Fruit fly (Drosophila melanogaster) whole organism, embryonic: ENCODE measurements around the gene CG31921.
A peak's percentile ranks its signal among the peaks of the same experiment; 100 is the strongest.

ENCODE experiments used
- Abd-B ChIP-seq: fragments of 200-800 bp; sonication (Bioruptor generic); optimal IDR thresholded peaks from 2 replicates; lab custom pipeline; 2018; ENCODE audit warnings: missing biosample characterization, mild to moderate bottlenecking, missing genetic modification characterization, moderate library complexity
- Atf3 ChIP-seq: fragments of 200-800 bp; sonication (Bioruptor generic); optimal IDR thresholded peaks from 3 replicates; lab custom pipeline; 2016; ENCODE audit warnings: missing biosample characterization, missing genetic modification characterization
- Atf6 ChIP-seq: fragments of 200-800 bp; sonication (Bioruptor generic); IDR thresholded peaks from 2 replicates; pipeline ENCODE4 v1.3.6; 2022; ENCODE audit warnings: missing biosample characterization, missing genetic modification characterization
- Blimp-1 ChIP-seq: fragments of 200-800 bp; sonication (Bioruptor generic); optimal IDR thresholded peaks from 3 replicates; lab custom pipeline; 2018; ENCODE audit warnings: missing biosample characterization, missing genetic modification characterization, mild to moderate bottlenecking, moderate library complexity, missing genetic modification reagents
- CG10654 ChIP-seq: fragments of 200-800 bp; sonication (Bioruptor generic); optimal IDR thresholded peaks from 2 replicates; lab custom pipeline; 2016; ENCODE audit warnings: missing biosample characterization, missing genetic modification characterization
- CG12942 ChIP-seq: fragments of 200-800 bp; sonication (Bioruptor generic); optimal IDR thresholded peaks from 3 replicates; lab custom pipeline; 2016; ENCODE audit warnings: missing biosample characterization, missing genetic modification characterization
- CG14441 ChIP-seq: fragments of 200-800 bp; sonication (Bioruptor generic); IDR thresholded peaks from 2 replicates; pipeline ENCODE4 v1.3.6; 2022; ENCODE audit warnings: missing biosample characterization, missing genetic modification characterization
- CG17359 ChIP-seq: fragments of 200-800 bp; sonication (Bioruptor generic); optimal IDR thresholded peaks from 3 replicates; lab custom pipeline; 2018; ENCODE audit warnings: missing biosample characterization, mild to moderate bottlenecking, missing genetic modification characterization, moderate library complexity
- CG17612 ChIP-seq: fragments of 200-800 bp; sonication (Bioruptor generic); IDR thresholded peaks from 2 replicates; pipeline ENCODE4 v1.3.6; 2022; ENCODE audit warnings: missing biosample characterization, missing genetic modification characterization
- CG18011 ChIP-seq: fragments of 200-800 bp; sonication (Bioruptor generic); optimal IDR thresholded peaks from 2 replicates; lab custom pipeline; 2017; ENCODE audit warnings: missing biosample characterization, missing genetic modification characterization, mild to moderate bottlenecking, moderate library complexity, missing genotype
- CG1832 ChIP-seq: fragments of 200-800 bp; sonication (Bioruptor generic); optimal IDR thresholded peaks from 2 replicates; lab custom pipeline; 2017; ENCODE audit warnings: missing biosample characterization, mild to moderate bottlenecking, missing genetic modification characterization, inconsistent platforms
- CG2129 ChIP-seq: fragments of 200-800 bp; sonication (Bioruptor generic); IDR thresholded peaks from 2 replicates; pipeline ENCODE4 v1.3.6; 2022; ENCODE audit warnings: missing biosample characterization, missing genetic modification characterization; ENCODE audit not compliant: partially characterized antibody
- CG2199 ChIP-seq: fragments of 200-800 bp; sonication (Bioruptor generic); IDR thresholded peaks from 3 replicates; pipeline ENCODE4 v1.3.6; 2022; ENCODE audit warnings: missing biosample characterization, missing genetic modification characterization
- CG2889 ChIP-seq: fragments of 200-800 bp; sonication (Bioruptor generic); IDR thresholded peaks from 3 replicates; pipeline ENCODE4 v1.3.6; 2022; ENCODE audit warnings: missing biosample characterization, missing genetic modification characterization
- CG3163 ChIP-seq: fragments of 200-800 bp; sonication (Bioruptor generic); optimal IDR thresholded peaks from 3 replicates; lab custom pipeline; 2016; ENCODE audit warnings: missing biosample characterization, missing genetic modification characterization
- CG34376 ChIP-seq: fragments of 200-800 bp; sonication (Bioruptor generic); optimal IDR thresholded peaks from 2 replicates; lab custom pipeline; 2018; ENCODE audit warnings: missing biosample characterization, mild to moderate bottlenecking, missing genetic modification characterization
- CG4820 ChIP-seq: fragments of 200-800 bp; sonication (Bioruptor generic); optimal IDR thresholded peaks from 3 replicates; lab custom pipeline; 2016; ENCODE audit warnings: missing biosample characterization, missing genetic modification characterization
- CG6689 ChIP-seq: fragments of 200-800 bp; sonication (Bioruptor generic); IDR thresholded peaks from 2 replicates; pipeline ENCODE4 v1.3.6; 2022; ENCODE audit warnings: missing biosample characterization, missing genetic modification characterization
- CG6765 ChIP-seq: fragments of 200-800 bp; sonication (Bioruptor generic); optimal IDR thresholded peaks from 3 replicates; lab custom pipeline; 2017; ENCODE audit warnings: missing biosample characterization, mild to moderate bottlenecking, missing genetic modification characterization
- CG6813 ChIP-seq: fragments of 200-800 bp; sonication (Bioruptor generic); optimal IDR thresholded peaks from 2 replicates; lab custom pipeline; 2017; ENCODE audit warnings: missing biosample characterization, missing genetic modification characterization, mild to moderate bottlenecking, moderate library complexity, missing genetic modification reagents
- CG8290 ChIP-seq, 3 experiments: fragments of 200-800 bp; sonication (Bioruptor generic); optimal IDR thresholded peaks; 2 replicates each; lab custom pipeline; 2016 to 2019; ENCODE audit warnings: missing biosample characterization in 3 of 3, missing genetic modification characterization in 3 of 3, mild to moderate bottlenecking in 2 of 3, moderate library complexity in 1 of 3
- CG9727 ChIP-seq: fragments of 200-800 bp; sonication (Bioruptor generic); optimal IDR thresholded peaks from 3 replicates; lab custom pipeline; 2017; ENCODE audit warnings: missing biosample characterization, mild to moderate bottlenecking, missing genetic modification characterization
- CG9876 ChIP-seq: fragments of 200-800 bp; sonication (Bioruptor generic); optimal IDR thresholded peaks from 2 replicates; lab custom pipeline; 2016; ENCODE audit warnings: missing biosample characterization, missing genetic modification characterization
- Hand ChIP-seq: fragments of 200-800 bp; sonication (Bioruptor generic); optimal IDR thresholded peaks from 2 replicates; lab custom pipeline; 2017; ENCODE audit warnings: mild to moderate bottlenecking, missing biosample characterization, missing genetic modification reagents, missing genetic modification characterization
- Hmx ChIP-seq: fragments of 200-800 bp; sonication (Bioruptor generic); optimal IDR thresholded peaks from 2 replicates; lab custom pipeline; 2016; ENCODE audit warnings: missing biosample characterization, missing genetic modification characterization
- Mad ChIP-seq: fragments of 200-800 bp; sonication (Bioruptor generic); optimal IDR thresholded peaks from 2 replicates; lab custom pipeline; 2016; ENCODE audit warnings: missing biosample characterization, missing genetic modification characterization
- Mes4 ChIP-seq: fragments of 200-800 bp; sonication (Bioruptor generic); optimal IDR thresholded peaks from 2 replicates; lab custom pipeline; 2016; ENCODE audit warnings: missing biosample characterization, missing genetic modification characterization
- Myb ChIP-seq: fragments of 200-800 bp; sonication (Bioruptor generic); optimal IDR thresholded peaks from 2 replicates; lab custom pipeline; 2016; ENCODE audit warnings: missing biosample characterization, missing genetic modification characterization
- NC2β ChIP-seq: fragments of 200-800 bp; sonication (Bioruptor generic); optimal IDR thresholded peaks from 2 replicates; lab custom pipeline; 2016; ENCODE audit warnings: missing biosample characterization, missing genetic modification characterization
- NFAT ChIP-seq: fragments of 200-800 bp; sonication (Bioruptor generic); IDR thresholded peaks from 2 replicates; pipeline ENCODE4 v1.3.6; 2022; ENCODE audit warnings: missing biosample characterization, missing genetic modification characterization
- Nf-YA ChIP-seq: fragments of 200-800 bp; sonication (Bioruptor generic); IDR thresholded peaks from 2 replicates; pipeline ENCODE4 v1.3.6; 2022; ENCODE audit warnings: missing biosample characterization, missing genetic modification characterization
- Nf-YC ChIP-seq: fragments of 200-800 bp; optimal IDR thresholded peaks from 3 replicates; lab custom pipeline; 2019; ENCODE audit warnings: missing biosample characterization, mild to moderate bottlenecking, missing genetic modification characterization, moderate library complexity
- Opbp ChIP-seq: fragments of 200-800 bp; sonication (Bioruptor generic); IDR thresholded peaks from 3 replicates; pipeline ENCODE4 v1.3.6; 2022; ENCODE audit warnings: missing biosample characterization, missing genetic modification characterization; ENCODE audit not compliant: partially characterized antibody
- Ptx1 ChIP-seq: fragments of 200-800 bp; sonication (Bioruptor generic); IDR thresholded peaks from 2 replicates; pipeline ENCODE4 v1.3.6; 2022; ENCODE audit warnings: missing biosample characterization, missing genetic modification characterization
- Six4 ChIP-seq: fragments of 200-800 bp; sonication (Bioruptor generic); optimal IDR thresholded peaks from 2 replicates; lab custom pipeline; 2016; ENCODE audit warnings: missing biosample characterization, missing genetic modification characterization
- Vsx1 ChIP-seq: fragments of 200-800 bp; sonication (Bioruptor generic); optimal IDR thresholded peaks from 2 replicates; lab custom pipeline; 2017; ENCODE audit warnings: missing biosample characterization, mild to moderate bottlenecking, missing genetic modification characterization, missing genetic modification reagents
- ase ChIP-seq: fragments of 200-800 bp; sonication (Bioruptor generic); IDR thresholded peaks from 3 replicates; pipeline ENCODE4 v1.3.6; 2022; ENCODE audit warnings: missing biosample characterization, missing genetic modification characterization
- bab2 ChIP-seq: fragments of 200-800 bp; sonication (Bioruptor generic); optimal IDR thresholded peaks from 2 replicates; lab custom pipeline; 2016; ENCODE audit warnings: missing biosample characterization, missing genetic modification characterization
- chm ChIP-seq: fragments of 200-800 bp; sonication (Bioruptor generic); IDR thresholded peaks from 2 replicates; pipeline ENCODE4 v1.3.6; 2022; ENCODE audit warnings: missing biosample characterization, missing genetic modification characterization
- chn ChIP-seq: fragments of 200-800 bp; sonication (Bioruptor generic); optimal IDR thresholded peaks from 2 replicates; lab custom pipeline; 2016; ENCODE audit warnings: missing biosample characterization, missing genetic modification characterization
- cwo ChIP-seq: fragments of 200-800 bp; sonication (Bioruptor generic); optimal IDR thresholded peaks from 3 replicates; lab custom pipeline; 2017; ENCODE audit warnings: missing biosample characterization, missing genetic modification characterization, mild to moderate bottlenecking, moderate library complexity, missing genetic modification reagents
- pnt ChIP-seq: fragments of 200-800 bp; sonication (Bioruptor generic); optimal IDR thresholded peaks from 3 replicates; lab custom pipeline; 2016; ENCODE audit warnings: missing biosample characterization, missing genetic modification characterization
- rib ChIP-seq: fragments of 200-800 bp; sonication (Bioruptor generic); IDR thresholded peaks from 2 replicates; pipeline ENCODE4 v1.3.6; 2022; ENCODE audit warnings: missing biosample characterization, missing genetic modification characterization
- slbo ChIP-seq: fragments of 200-800 bp; sonication (Bioruptor generic); IDR thresholded peaks from 2 replicates; pipeline ENCODE4 v1.3.6; 2022; ENCODE audit warnings: missing biosample characterization, missing genetic modification characterization
- so ChIP-seq: fragments of 200-800 bp; sonication (Bioruptor generic); IDR thresholded peaks from 3 replicates; pipeline ENCODE4 v1.3.6; 2022; ENCODE audit warnings: missing biosample characterization, missing genetic modification characterization
- stc ChIP-seq: fragments of 200-800 bp; sonication (Bioruptor generic); IDR thresholded peaks from 2 replicates; pipeline ENCODE4 v1.3.6; 2022; ENCODE audit warnings: missing biosample characterization, missing genetic modification characterization
- trem ChIP-seq: fragments of 200-800 bp; optimal IDR thresholded peaks from 3 replicates; lab custom pipeline; 2019; ENCODE audit warnings: missing biosample characterization, mild to moderate bottlenecking, missing genetic modification characterization, moderate library complexity
- tup ChIP-seq: fragments of 200-800 bp; sonication (Bioruptor generic); optimal IDR thresholded peaks from 2 replicates; lab custom pipeline; 2016; ENCODE audit warnings: missing biosample characterization, mild to moderate bottlenecking, missing genetic modification characterization, moderate library complexity
- wor ChIP-seq: fragments of 200-800 bp; sonication (Bioruptor generic); IDR thresholded peaks from 2 replicates; pipeline ENCODE4 v1.3.6; 2022; ENCODE audit warnings: missing biosample characterization, missing genetic modification characterization

Gene CG31921

dm6 chr2L:297480-298284 is 34.5 kb downstream of the CG31921 start, which contains the start of gene Pi3K21B (continued):
- peak; percentile 87 for TF ChIP-seq CG9727 (GFP tag; lab: Kevin White, UChicago)
- TF ChIP-seq CG8290 (GFP tag; optimal IDR thresholded peaks at IDR 0.05; lab: Kevin White, UChicago), result peak; percentile 86
- peak in 1 of 2 experiments; percentile 96 for TF ChIP-seq CG8290 (tag; optimal IDR thresholded peaks at IDR 0.05; lab: Kevin White, UChicago)
- TF ChIP-seq Myb (GFP tag; lab: Kevin White, UChicago), result peak; percentile 75
- TF ChIP-seq CG9876 (GFP tag; lab: Kevin White, UChicago), result peak; percentile 93
- TF ChIP-seq Six4 (GFP tag; lab: Kevin White, UChicago), result peak; percentile 84
- TF ChIP-seq wor, result peak; percentile 75
- peak; percentile 90 for TF ChIP-seq tup (GFP tag; lab: Kevin White, UChicago)
- TF ChIP-seq Nf-YC, result peak; percentile 86
- peak; percentile 96 for TF ChIP-seq bab2 (GFP tag; lab: Kevin White, UChicago)
- TF ChIP-seq Opbp (GFP tag; lab: Robert Waterston, UW), result peak; percentile 54; the same call in 1 of the 3 replicates
- TF ChIP-seq slbo (GFP tag; lab: Robert Waterston, UW), result peak; percentile 96
- TF ChIP-seq CG6765, result peak; percentile 72
- peak; percentile 53 for TF ChIP-seq CG6813
- TF ChIP-seq trem (tag; lab: Kevin White, UChicago), result peak; percentile 94
- peak; percentile 87 for TF ChIP-seq Ptx1 (GFP tag; lab: Robert Waterston, UW)
- peak; percentile 82 for TF ChIP-seq Atf6 (GFP tag; lab: Robert Waterston, UW)
- peak; percentile 83 for TF ChIP-seq CG6689 (GFP tag; lab: Robert Waterston, UW)
- TF ChIP-seq pnt (GFP tag; lab: Kevin White, UChicago), result peak; percentile 79
- TF ChIP-seq CG3163 (GFP tag; lab: Kevin White, UChicago), result peak; percentile 78
- TF ChIP-seq Mes4 (GFP tag; lab: Kevin White, UChicago), result peak; percentile 80
- peak; percentile 52; the same call in 1 of the 2 replicates for TF ChIP-seq CG17612 (GFP tag; lab: Robert Waterston, UW)
- peak; percentile 91 for TF ChIP-seq chn (GFP tag; lab: Kevin White, UChicago)
- peak; percentile 83 for TF ChIP-seq so (GFP tag; lab: Robert Waterston, UW)
- peak; percentile 86 for TF ChIP-seq Atf3 (GFP tag; lab: Kevin White, UChicago)
- peak; percentile 76 for TF ChIP-seq ase
- TF ChIP-seq NFAT (GFP tag; lab: Robert Waterston, UW), result peak; percentile 86
- TF ChIP-seq CG1832 (GFP tag; lab: Kevin White, UChicago), result no peak
- TF ChIP-seq CG14441 (GFP tag; lab: Robert Waterston, UW), result peak; percentile 80
- TF ChIP-seq Abd-B (GFP tag; lab: Kevin White, UChicago), result peak; percentile 92
- peak; percentile 75 for TF ChIP-seq CG2889 (GFP tag; lab: Robert Waterston, UW)
- peak; percentile 83 for TF ChIP-seq NC2β (GFP tag; lab: Kevin White, UChicago)
- TF ChIP-seq stc (GFP tag; lab: Robert Waterston, UW), result peak; percentile 66
- peak; percentile 85 for TF ChIP-seq CG34376 (GFP tag; lab: Kevin White, UChicago)
- peak; percentile 51; the same call in 1 of the 2 replicates for TF ChIP-seq rib (GFP tag; lab: Robert Waterston, UW)
- TF ChIP-seq CG12942 (GFP tag; lab: Kevin White, UChicago), result peak; percentile 94
- TF ChIP-seq cwo (GFP tag; lab: Kevin White, UChicago), result peak; percentile 69
- TF ChIP-seq CG18011, result peak; percentile 80
- TF ChIP-seq CG2129, result no peak
- TF ChIP-seq chm (GFP tag; lab: Robert Waterston, UW), result peak; percentile 90
- peak; percentile 88 for TF ChIP-seq CG4820
- TF ChIP-seq Vsx1, result peak; percentile 61
- TF ChIP-seq Mad (GFP tag; lab: Kevin White, UChicago), result peak; percentile 87
- peak; percentile 86 for TF ChIP-seq CG10654 (GFP tag; lab: Kevin White, UChicago)
- TF ChIP-seq CG2199 (GFP tag; lab: Robert Waterston, UW), result no peak
- peak; percentile 58 for TF ChIP-seq Hmx (GFP tag; lab: Kevin White, UChicago)
- TF ChIP-seq Nf-YA (GFP tag; lab: Robert Waterston, UW), result no peak; the same call in 1 of the 2 replicates
- peak; percentile 87 for TF ChIP-seq Blimp-1 (GFP tag; lab: Kevin White, UChicago)
- peak; percentile 73 for TF ChIP-seq Hand (GFP tag; lab: Kevin White, UChicago)
- TF ChIP-seq CG17359 (tag; lab: Kevin White, UChicago), result peak; percentile 87
